Worm (Caenorhabditis elegans): ENCODE data around the gene smf-2.

- TF ChIP-seq nhr-28 (tag; optimal IDR thresholded peaks at IDR 0.05) = no peak
- no peak for TF ChIP-seq nhr-77 (tag; optimal IDR thresholded peaks at IDR 0.05)
- TF ChIP-seq elt-3 (tag; optimal IDR thresholded peaks at IDR 0.05) = no peak
- no peak for TF ChIP-seq nhr-90 (tag; optimal IDR thresholded peaks at IDR 0.05; ENCODE audit: poor library complexity)
- TF ChIP-seq unc-86 (tag; optimal IDR thresholded peaks at IDR 0.05) = no peak
- TF ChIP-seq zag-1 (tag; optimal IDR thresholded peaks at IDR 0.05) = no peak
These were observed 9.3 kb downstream of the smf-2 start, which contains the start of gene acr-3 for ce11 chrX:6709238-6709637.
